Fruit fly (Drosophila melanogaster): Measurements from ENCODE around the gene Pgcl.

Gene Pgcl

dm6 chrX:443981-444550 lies 6.8 kb upstream of the Pgcl start:
- TF ChIP-seq dl (GFP tag; optimal IDR thresholded peaks at IDR 0.05; ENCODE audit: insufficient read depth in 1 of 2, partially characterized antibody in 2 of 2) (no peak), brk (GFP tag; optimal IDR thresholded peaks at IDR 0.05) (peak; percentile 33), tai (GFP tag; optimal IDR thresholded peaks at IDR 0.05) (peak; percentile 49), OdsH (GFP tag; optimal IDR thresholded peaks at IDR 0.05) (peak; percentile 69), fru (GFP tag; optimal IDR thresholded peaks at IDR 0.05) (peak; percentile 68), psq (GFP tag; optimal IDR thresholded peaks at IDR 0.05) (peak; percentile 37), N (GFP tag; optimal IDR thresholded peaks at IDR 0.05) (no peak), pan (optimal IDR thresholded peaks at IDR 0.05) (no peak), ey (GFP tag; optimal IDR thresholded peaks at IDR 0.05) (peak; percentile 68), h (GFP tag; optimal IDR thresholded peaks at IDR 0.05) (peak; percentile 77), sage (GFP tag; optimal IDR thresholded peaks at IDR 0.05) (peak; percentile 23), Hnf4 (GFP tag; optimal IDR thresholded peaks at IDR 0.05) (peak; percentile 60), dmrt93B (GFP tag; optimal IDR thresholded peaks at IDR 0.05) (peak; percentile 33), woc (GFP tag; optimal IDR thresholded peaks at IDR 0.05) (peak; percentile 54), GATAd (GFP tag; optimal IDR thresholded peaks at IDR 0.05) (no peak), rgr (GFP tag; optimal IDR thresholded peaks at IDR 0.05) (peak; percentile 64), foxo (GFP tag; optimal IDR thresholded peaks at IDR 0.05) (peak in 1 of 2 experiments; percentile 70), jim (GFP tag; optimal IDR thresholded peaks at IDR 0.05) (no peak), br (GFP tag; optimal IDR thresholded peaks at IDR 0.05) (peak; percentile 66), HLH106 (tag; optimal IDR thresholded peaks at IDR 0.05) (peak; percentile 58), Sp1 (GFP tag; optimal IDR thresholded peaks at IDR 0.05) (peak; percentile 50)

- peak; percentile 28 for TF ChIP-seq HLH106 (tag; optimal IDR thresholded peaks at IDR 0.05)
- no peak for TF ChIP-seq Rel (GFP tag; optimal IDR thresholded peaks at IDR 0.05)
- no peak for TF ChIP-seq Rel (tag; optimal IDR thresholded peaks at IDR 0.05)
- TF ChIP-seq woc (GFP tag; optimal IDR thresholded peaks at IDR 0.05) = peak; percentile 43
- TF ChIP-seq CG32264 (GFP tag; optimal IDR thresholded peaks at IDR 0.05) = no peak
- peak; percentile 57 for TF ChIP-seq fru (GFP tag; optimal IDR thresholded peaks at IDR 0.05)
- TF ChIP-seq ey (GFP tag; optimal IDR thresholded peaks at IDR 0.05) = peak; percentile 28
- TF ChIP-seq Sp1 (GFP tag; optimal IDR thresholded peaks at IDR 0.05) = peak; percentile 25
- TF ChIP-seq foxo (GFP tag; optimal IDR thresholded peaks at IDR 0.05) = peak in 1 of 2 experiments; percentile 37
- TF ChIP-seq h (GFP tag; optimal IDR thresholded peaks at IDR 0.05) = peak; percentile 19
Observed at dm6 chrX:441295-441694, 4.0 kb upstream of the Pgcl start.

dm6 chrX:428192-428591 lies 9.1 kb downstream of the Pgcl start:
- TF ChIP-seq OdsH (GFP tag; optimal IDR thresholded peaks at IDR 0.05) (no peak), jim (GFP tag; optimal IDR thresholded peaks at IDR 0.05) (no peak), ey (GFP tag; optimal IDR thresholded peaks at IDR 0.05) (no peak), Abd-B (GFP tag; optimal IDR thresholded peaks at IDR 0.05) (no peak), br (GFP tag; optimal IDR thresholded peaks at IDR 0.05) (no peak), Sp1 (GFP tag; optimal IDR thresholded peaks at IDR 0.05) (no peak), Hr78 (GFP tag; optimal IDR thresholded peaks at IDR 0.05) (no peak), CrebA (GFP tag; optimal IDR thresholded peaks at IDR 0.05; ENCODE audit: borderline replicate concordance) (no peak), Hnf4 (GFP tag; optimal IDR thresholded peaks at IDR 0.05) (no peak), foxo (GFP tag; optimal IDR thresholded peaks at IDR 0.05) (no peak), CG32264 (GFP tag; optimal IDR thresholded peaks at IDR 0.05) (no peak), lola (GFP tag; optimal IDR thresholded peaks at IDR 0.05) (no peak), Dif (GFP tag; optimal IDR thresholded peaks at IDR 0.05; ENCODE audit: partially characterized antibody) (no peak), Hr83 (GFP tag; optimal IDR thresholded peaks at IDR 0.05; ENCODE audit: poor library complexity, severe bottlenecking) (no peak), Dfd (GFP tag; optimal IDR thresholded peaks at IDR 0.05) (no peak), dl (GFP tag; optimal IDR thresholded peaks at IDR 0.05; ENCODE audit: insufficient read depth in 1 of 2, partially characterized antibody in 2 of 2) (no peak), Vsx2 (GFP tag; optimal IDR thresholded peaks at IDR 0.05; ENCODE audit: partially characterized antibody) (no peak), sv (GFP tag; optimal IDR thresholded peaks at IDR 0.05) (no peak)

- no peak for TF ChIP-seq dmrt93B (GFP tag; optimal IDR thresholded peaks at IDR 0.05)
- TF ChIP-seq CG9705 (GFP tag; optimal IDR thresholded peaks at IDR 0.05) = no peak
- TF ChIP-seq woc (GFP tag; optimal IDR thresholded peaks at IDR 0.05) = peak; percentile 32
- peak; percentile 36 for TF ChIP-seq br (GFP tag; optimal IDR thresholded peaks at IDR 0.05)
- no peak for TF ChIP-seq CrebA (GFP tag; optimal IDR thresholded peaks at IDR 0.05; ENCODE audit: borderline replicate concordance)
- TF ChIP-seq dl (GFP tag; optimal IDR thresholded peaks at IDR 0.05; ENCODE audit: insufficient read depth in 1 of 2, partially characterized antibody in 2 of 2) = no peak
- no peak for TF ChIP-seq Mio (GFP tag; optimal IDR thresholded peaks at IDR 0.05)
- no peak for TF ChIP-seq Dif (GFP tag; optimal IDR thresholded peaks at IDR 0.05; ENCODE audit: partially characterized antibody)
- no peak for TF ChIP-seq lola (GFP tag; optimal IDR thresholded peaks at IDR 0.05)
- TF ChIP-seq Myc (optimal IDR thresholded peaks at IDR 0.05) = no peak
- TF ChIP-seq brk (GFP tag; optimal IDR thresholded peaks at IDR 0.05) = no peak
- peak in 1 of 2 experiments; percentile 44 for TF ChIP-seq foxo (GFP tag; optimal IDR thresholded peaks at IDR 0.05)
- no peak for TF ChIP-seq Hr83 (GFP tag; optimal IDR thresholded peaks at IDR 0.05; ENCODE audit: poor library complexity, severe bottlenecking)
- peak; percentile 33 for TF ChIP-seq HLH106 (tag; optimal IDR thresholded peaks at IDR 0.05)
- no peak for TF ChIP-seq Rel (GFP tag; optimal IDR thresholded peaks at IDR 0.05)
- no peak for TF ChIP-seq Rel (tag; optimal IDR thresholded peaks at IDR 0.05)
- peak; percentile 11 for TF ChIP-seq Hnf4 (GFP tag; optimal IDR thresholded peaks at IDR 0.05)
- TF ChIP-seq N (GFP tag; optimal IDR thresholded peaks at IDR 0.05) = no peak
- TF ChIP-seq pan (optimal IDR thresholded peaks at IDR 0.05) = no peak
- TF ChIP-seq fru (GFP tag; optimal IDR thresholded peaks at IDR 0.05) = peak; percentile 63
- TF ChIP-seq Hr78 (GFP tag; optimal IDR thresholded peaks at IDR 0.05) = no peak
- no peak for TF ChIP-seq GATAd (GFP tag; optimal IDR thresholded peaks at IDR 0.05)
- TF ChIP-seq Vsx2 (GFP tag; optimal IDR thresholded peaks at IDR 0.05; ENCODE audit: partially characterized antibody) = no peak
- no peak for TF ChIP-seq Abd-B (GFP tag; optimal IDR thresholded peaks at IDR 0.05)
- TF ChIP-seq Sp1 (GFP tag; optimal IDR thresholded peaks at IDR 0.05) = peak; percentile 27
- peak; percentile 20 for TF ChIP-seq rgr (GFP tag; optimal IDR thresholded peaks at IDR 0.05)
- TF ChIP-seq ey (GFP tag; optimal IDR thresholded peaks at IDR 0.05) = peak; percentile 32
- no peak for TF ChIP-seq dsf (GFP tag; optimal IDR thresholded peaks at IDR 0.05; ENCODE audit: borderline replicate concordance)
- peak; percentile 54 for TF ChIP-seq h (GFP tag; optimal IDR thresholded peaks at IDR 0.05)
- no peak for TF ChIP-seq usp (GFP tag; optimal IDR thresholded peaks at IDR 0.05)
Observed at dm6 chrX:425524-425923, 11.7 kb downstream of the Pgcl start.

All from whole organism, wandering third instar larva.